Fruit fly (Drosophila melanogaster): ENCODE data around the gene Rbf2.

- TF ChIP-seq psq (optimal IDR thresholded peaks at IDR 0.05): no peak
- TF ChIP-seq h (optimal IDR thresholded peaks at IDR 0.05): no peak
- no peak for TF ChIP-seq insv (optimal IDR thresholded peaks at IDR 0.05)
- TF ChIP-seq ttk (optimal IDR thresholded peaks at IDR 0.05): no peak
- TF ChIP-seq Myc (optimal IDR thresholded peaks at IDR 0.05): no peak
Observed at dm6 chr3R:15933609-15934232, 31.5 kb upstream of the Rbf2 start, which contains the start of the genes CG5478 and blp.
